Worm (Caenorhabditis elegans) whole organism, L4/young adult: Measurements from ENCODE around the gene ntl-2.

Source experiments
- W03F9.2 ChIP-seq: fragments of 150-350 bp; optimal IDR thresholded peaks from 2 replicates; lab custom pipeline; 2014; ENCODE audit warnings: missing biosample characterization, missing genetic modification characterization
- dao-5 ChIP-seq: sonication (generic microtip); optimal IDR thresholded peaks from 2 replicates; lab custom pipeline; 2016; ENCODE audit warnings: missing genotype, missing genetic modification characterization, moderate library complexity, missing compliant biosample characterization
- him-1 ChIP-seq: sonication (generic microtip); optimal IDR thresholded peaks from 2 replicates; lab custom pipeline; 2016; ENCODE audit warnings: missing genotype, missing genetic modification reagents, missing genetic modification characterization, missing compliant biosample characterization

The ntl-2 gene

DNA sequence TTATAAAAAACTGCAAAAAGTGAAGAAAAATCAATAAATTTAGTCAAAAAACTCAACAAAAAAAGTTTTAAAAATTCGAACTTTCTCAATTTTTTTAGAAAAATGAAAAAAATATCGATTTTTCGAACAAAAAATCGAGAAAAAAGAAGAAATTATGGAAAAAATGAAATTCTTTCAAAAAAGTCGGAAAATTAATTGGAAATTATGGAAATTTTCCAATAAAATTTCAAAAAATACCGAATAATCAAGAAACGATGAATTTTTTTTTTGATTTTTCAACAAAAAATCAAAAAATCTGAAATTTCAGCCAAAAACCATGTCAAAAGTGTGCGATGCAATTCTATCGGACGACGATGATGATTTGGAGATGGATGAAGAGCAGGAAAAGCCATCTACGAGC is 47.5 kb downstream of the ntl-2 start, which contains the start of gene H20J04.4:
Gene H20J04.4, plus strand, starts transcription at position 301 of the 400 bp plus-strand sequence.
- TF ChIP-seq dao-5 (tag; lab: Kevin White, UChicago): no peak
- TF ChIP-seq him-1 (tag; lab: Kevin White, UChicago): no peak
- TF ChIP-seq W03F9.2 (tag; lab: Kevin White, UChicago): no peak

DNA sequence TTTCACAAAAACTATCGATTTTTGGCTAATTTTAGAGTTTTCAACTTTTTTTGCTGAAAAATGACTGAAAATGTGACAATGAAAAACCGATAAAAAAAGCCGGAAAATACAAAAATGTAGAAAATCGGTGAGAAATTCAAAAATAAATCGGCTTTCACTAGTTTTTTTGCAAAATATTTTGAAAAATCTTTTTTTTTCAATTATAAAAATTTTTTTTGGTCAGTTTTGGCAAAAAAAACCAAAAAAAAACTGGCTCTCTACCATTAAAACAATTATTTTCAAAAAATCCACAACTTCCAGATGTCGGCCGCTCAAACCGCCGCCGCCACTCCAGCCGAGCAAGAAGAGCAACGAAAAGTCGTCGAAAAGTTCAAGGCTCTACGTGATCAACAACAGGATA is 49.8 kb downstream of the ntl-2 start, which contains the start of gene pfd-2:
Gene pfd-2, plus strand, starts transcription at position 301 of the 400 bp plus-strand sequence.
- TF ChIP-seq dao-5 (tag; lab: Kevin White, UChicago) (no peak), him-1 (tag; lab: Kevin White, UChicago) (no peak), W03F9.2 (tag; lab: Kevin White, UChicago) (no peak)

DNA sequence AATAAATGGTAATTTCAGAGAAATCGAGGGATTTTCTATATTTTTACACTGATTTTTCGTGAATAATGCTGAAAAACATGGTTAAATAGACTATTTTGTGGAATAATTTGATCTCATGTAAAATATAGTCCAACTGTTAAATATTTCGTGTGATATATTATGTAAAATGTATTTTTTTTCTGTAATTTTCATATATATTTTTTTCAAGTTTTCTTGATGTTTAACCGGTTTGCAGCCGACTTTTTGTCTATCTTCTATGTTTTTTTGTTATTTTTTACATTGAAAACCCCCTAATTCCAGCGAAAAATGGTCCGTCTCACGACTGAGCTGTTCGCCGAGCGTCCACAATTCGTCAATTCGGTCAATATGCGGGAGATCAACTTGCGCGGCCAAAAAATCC is 52.2 kb downstream of the ntl-2 start, which contains the start of gene mog-2:
Gene mog-2, plus strand, starts transcription at position 301 of the 400 bp plus-strand sequence.
- TF ChIP-seq him-1 (tag; lab: Kevin White, UChicago): no peak
- no peak for TF ChIP-seq W03F9.2 (tag; lab: Kevin White, UChicago)
- no peak for TF ChIP-seq dao-5 (tag; lab: Kevin White, UChicago)

DNA sequence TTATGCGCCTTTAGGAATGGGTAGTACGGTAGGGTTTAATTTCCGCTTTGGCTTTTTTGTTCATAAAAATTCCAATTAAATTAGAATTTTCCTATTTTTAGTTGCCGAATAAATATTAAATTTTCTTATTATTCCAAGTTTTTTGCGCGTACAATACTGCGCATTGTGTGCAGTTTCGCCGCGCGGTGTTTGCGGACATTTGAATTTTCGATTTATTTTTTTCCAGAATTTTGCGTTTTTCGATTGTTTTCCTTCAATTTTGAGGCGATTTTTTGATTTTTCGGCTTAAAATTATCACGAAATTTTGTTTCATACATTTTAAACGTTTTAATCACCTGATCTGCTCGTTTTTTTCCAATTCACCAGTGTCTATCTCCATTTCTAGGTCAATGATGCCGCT is 53.4 kb downstream of the ntl-2 start, which contains the start of gene H20J04.6:
Gene H20J04.6, plus strand, starts transcription at position 386 of the 400 bp plus-strand sequence.
- TF ChIP-seq him-1 (tag; lab: Kevin White, UChicago): no peak
- TF ChIP-seq W03F9.2 (tag; lab: Kevin White, UChicago): no peak
- TF ChIP-seq dao-5 (tag; lab: Kevin White, UChicago): no peak
